Worm (Caenorhabditis elegans) whole organism, late embryonic: ENCODE results near the gene F31A3.3.
"Not testable (repeated sequence)": the region's sequence is repeated elsewhere in the genome, so short reads cannot be mapped to it uniquely, and the experiment has no call there.

ENCODE experiments used
- C08G9.2 ChIP-seq: sonication (generic microtip); optimal IDR thresholded peaks from 2 replicates; lab custom pipeline; 2016; ENCODE audit warnings: mild to moderate bottlenecking, missing genetic modification characterization, moderate library complexity, missing compliant biosample characterization
- C38D4.7 ChIP-seq: fragments of 200-800 bp; sonication (Bioruptor generic); optimal IDR thresholded peaks from 2 replicates; lab custom pipeline; 2018; ENCODE audit warnings: mild to moderate bottlenecking, missing genetic modification characterization, moderate library complexity, missing compliant biosample characterization
- F13H6.1 ChIP-seq: sonication (generic microtip); optimal IDR thresholded peaks from 2 replicates; lab custom pipeline; 2016; ENCODE audit warnings: missing genetic modification characterization, missing compliant biosample characterization
- K02D7.2 ChIP-seq: sonication (generic microtip); optimal IDR thresholded peaks from 2 replicates; lab custom pipeline; 2017; ENCODE audit warnings: mild to moderate bottlenecking, missing genetic modification characterization, missing compliant biosample characterization
- K09A11.1 ChIP-seq: sonication (generic microtip); optimal IDR thresholded peaks from 2 replicates; lab custom pipeline; 2017; ENCODE audit warnings: antibody characterized with exemption, mild to moderate bottlenecking, missing genetic modification characterization, missing compliant biosample characterization; ENCODE audit not compliant: insufficient read depth
- ama-1 ChIP-seq: fragments of 150-350 bp; optimal IDR thresholded peaks from 2 replicates; lab custom pipeline; 2014
- ceh-18 ChIP-seq: sonication (generic microtip); optimal IDR thresholded peaks from 2 replicates; lab custom pipeline; 2016; ENCODE audit warnings: missing genetic modification characterization, missing compliant biosample characterization
- ceh-19 ChIP-seq: fragments of 200-800 bp; sonication (Bioruptor generic); optimal IDR thresholded peaks from 2 replicates; lab custom pipeline; 2018; ENCODE audit warnings: mild to moderate bottlenecking, missing genetic modification characterization, missing compliant biosample characterization
- ceh-2 ChIP-seq: sonication (generic microtip); optimal IDR thresholded peaks from 2 replicates; lab custom pipeline; 2016; ENCODE audit warnings: missing genotype, missing genetic modification characterization, missing compliant biosample characterization
- ceh-31 ChIP-seq: sonication (generic microtip); optimal IDR thresholded peaks from 2 replicates; lab custom pipeline; 2016; ENCODE audit warnings: missing genetic modification characterization, missing compliant biosample characterization
- ceh-45 ChIP-seq: fragments of 200-800 bp; sonication (Bioruptor generic); IDR thresholded peaks from 2 replicates; pipeline ENCODE4 v1.3.6; 2022; ENCODE audit warnings: missing genetic modification reagents, missing genetic modification characterization, missing compliant biosample characterization
- ceh-48 ChIP-seq: sonication (generic microtip); optimal IDR thresholded peaks from 2 replicates; lab custom pipeline; 2016; ENCODE audit warnings: missing genetic modification characterization, inconsistent platforms, missing compliant biosample characterization
- ceh-9 ChIP-seq: sonication (generic microtip); optimal IDR thresholded peaks from 2 replicates; lab custom pipeline; 2016; ENCODE audit warnings: mild to moderate bottlenecking, missing genetic modification characterization, inconsistent platforms, missing compliant biosample characterization
- elt-2 ChIP-seq: sonication (generic microtip); optimal IDR thresholded peaks from 2 replicates; lab custom pipeline; 2016; ENCODE audit warnings: missing genetic modification reagents, missing genetic modification characterization, missing compliant biosample characterization
- elt-4 ChIP-seq: sonication (generic microtip); optimal IDR thresholded peaks from 2 replicates; lab custom pipeline; 2016; ENCODE audit warnings: missing genetic modification characterization, missing compliant biosample characterization
- ets-4 ChIP-seq: sonication (generic microtip); optimal IDR thresholded peaks from 2 replicates; lab custom pipeline; 2016; ENCODE audit warnings: missing genetic modification characterization, missing compliant biosample characterization
- eyg-1 ChIP-seq: sonication (generic microtip); optimal IDR thresholded peaks from 2 replicates; lab custom pipeline; 2016; ENCODE audit warnings: missing genotype, missing genetic modification characterization, missing compliant biosample characterization
- fkh-10 ChIP-seq: fragments of 150-350 bp; optimal IDR thresholded peaks from 2 replicates; lab custom pipeline; 2014; ENCODE audit warnings: missing biosample characterization, missing genetic modification reagents, missing genetic modification characterization
- fkh-6 ChIP-seq: sonication (generic microtip); optimal IDR thresholded peaks from 2 replicates; lab custom pipeline; 2016; ENCODE audit warnings: missing genetic modification characterization, missing compliant biosample characterization
- hlh-13 ChIP-seq: fragments of 200-800 bp; sonication (Bioruptor generic); optimal IDR thresholded peaks from 2 replicates; lab custom pipeline; 2018; ENCODE audit warnings: mild to moderate bottlenecking, missing genetic modification characterization, missing compliant biosample characterization
- hlh-30 ChIP-seq: sonication (generic microtip); optimal IDR thresholded peaks from 2 replicates; lab custom pipeline; 2017; ENCODE audit warnings: antibody characterized with exemption, missing genetic modification characterization, missing compliant biosample characterization; ENCODE audit not compliant: insufficient read depth
- hlh-8 ChIP-seq: sonication (generic microtip); optimal IDR thresholded peaks from 2 replicates; lab custom pipeline; 2016; ENCODE audit warnings: missing genotype, missing genetic modification characterization, missing compliant biosample characterization
- lin-11 ChIP-seq: fragments of 200-800 bp; sonication (Bioruptor generic); optimal IDR thresholded peaks from 2 replicates; lab custom pipeline; 2018; ENCODE audit warnings: mild to moderate bottlenecking, missing genetic modification characterization, missing compliant biosample characterization
- mec-3 ChIP-seq: sonication (generic microtip); optimal IDR thresholded peaks from 2 replicates; lab custom pipeline; 2016; ENCODE audit warnings: borderline replicate concordance, missing genetic modification characterization, missing compliant biosample characterization
- nfya-1 ChIP-seq: sonication (generic microtip); optimal IDR thresholded peaks from 2 replicates; lab custom pipeline; 2017; ENCODE audit warnings: missing genetic modification characterization, mild to moderate bottlenecking, missing compliant biosample characterization, antibody characterized with exemption, moderate library complexity
- nhr-11 ChIP-seq: fragments of 150-350 bp; optimal IDR thresholded peaks from 2 replicates; lab custom pipeline; 2014; ENCODE audit warnings: missing biosample characterization, missing genetic modification characterization
- nhr-232 ChIP-seq: sonication (generic microtip); optimal IDR thresholded peaks from 2 replicates; lab custom pipeline; 2016; ENCODE audit warnings: missing genetic modification characterization, missing compliant biosample characterization
- npax-4 ChIP-seq: sonication (generic microtip); optimal IDR thresholded peaks from 2 replicates; lab custom pipeline; 2016; ENCODE audit warnings: missing genetic modification characterization, missing compliant biosample characterization
- odd-2 ChIP-seq: sonication (generic microtip); optimal IDR thresholded peaks from 2 replicates; lab custom pipeline; 2017; ENCODE audit warnings: antibody characterized with exemption, mild to moderate bottlenecking, missing genetic modification characterization, missing compliant biosample characterization
- pha-2 ChIP-seq: sonication (generic microtip); optimal IDR thresholded peaks from 2 replicates; lab custom pipeline; 2017; ENCODE audit warnings: mild to moderate bottlenecking, missing genetic modification characterization, missing compliant biosample characterization
- pros-1 ChIP-seq: fragments of 150-350 bp; optimal IDR thresholded peaks from 2 replicates; lab custom pipeline; 2014; ENCODE audit warnings: missing biosample characterization, missing genetic modification reagents, missing genetic modification characterization
- ref-2 ChIP-seq: sonication (generic microtip); optimal IDR thresholded peaks from 2 replicates; lab custom pipeline; 2016; ENCODE audit warnings: missing genetic modification characterization, missing compliant biosample characterization
- rnt-1 ChIP-seq: sonication (generic microtip); optimal IDR thresholded peaks from 2 replicates; lab custom pipeline; 2016; ENCODE audit warnings: missing genetic modification characterization, missing compliant biosample characterization
- sdc-2 ChIP-seq: sonication (generic microtip); optimal IDR thresholded peaks from 2 replicates; lab custom pipeline; 2016; ENCODE audit warnings: missing genotype, missing genetic modification characterization, missing compliant biosample characterization
- sox-2 ChIP-seq: fragments of 200-800 bp; sonication (Bioruptor generic); IDR thresholded peaks from 2 replicates; pipeline ENCODE4 v1.3.6; 2022; ENCODE audit warnings: missing genetic modification reagents, missing genetic modification characterization, missing compliant biosample characterization
- sox-4 ChIP-seq: sonication (generic microtip); optimal IDR thresholded peaks from 2 replicates; lab custom pipeline; 2017; ENCODE audit warnings: mild to moderate bottlenecking, missing genetic modification characterization, inconsistent platforms, missing compliant biosample characterization
- syd-9 ChIP-seq: sonication (generic microtip); optimal IDR thresholded peaks from 2 replicates; lab custom pipeline; 2016; ENCODE audit warnings: mild to moderate bottlenecking, missing genetic modification characterization, moderate library complexity, missing compliant biosample characterization
- tbx-2 ChIP-seq: sonication (generic microtip); optimal IDR thresholded peaks from 2 replicates; lab custom pipeline; 2016; ENCODE audit warnings: missing genetic modification characterization, missing compliant biosample characterization
- unc-3 ChIP-seq, 2 experiments: fragments of 200-800 bp in 1 of 2; sonication (Bioruptor generic) in 1 of 2; sonication (generic microtip) in 1 of 2; conservative IDR thresholded peaks in 1 of 2; optimal IDR thresholded peaks in 1 of 2; 2 replicates each; pipeline versions ENCODE4 v1.3.6 to Lab custom; 2016 to 2022; ENCODE audit warnings: missing compliant biosample characterization in 2 of 2, missing genetic modification characterization in 2 of 2, missing genetic modification reagents in 1 of 2
- unc-42 ChIP-seq: sonication (generic microtip); optimal IDR thresholded peaks from 2 replicates; lab custom pipeline; 2016; ENCODE audit warnings: missing genotype, missing genetic modification characterization, missing compliant biosample characterization
- unc-55 ChIP-seq: sonication (generic microtip); optimal IDR thresholded peaks from 2 replicates; lab custom pipeline; 2017; ENCODE audit warnings: missing biosample characterization, missing genetic modification reagents, missing genetic modification characterization
- zip-5 ChIP-seq: sonication (generic microtip); optimal IDR thresholded peaks from 2 replicates; lab custom pipeline; 2016; ENCODE audit warnings: missing genetic modification characterization, missing compliant biosample characterization
- ztf-16 ChIP-seq: sonication (generic microtip); optimal IDR thresholded peaks from 2 replicates; lab custom pipeline; 2017; ENCODE audit warnings: missing genetic modification characterization, missing compliant biosample characterization

The F31A3.3 gene

DNA sequence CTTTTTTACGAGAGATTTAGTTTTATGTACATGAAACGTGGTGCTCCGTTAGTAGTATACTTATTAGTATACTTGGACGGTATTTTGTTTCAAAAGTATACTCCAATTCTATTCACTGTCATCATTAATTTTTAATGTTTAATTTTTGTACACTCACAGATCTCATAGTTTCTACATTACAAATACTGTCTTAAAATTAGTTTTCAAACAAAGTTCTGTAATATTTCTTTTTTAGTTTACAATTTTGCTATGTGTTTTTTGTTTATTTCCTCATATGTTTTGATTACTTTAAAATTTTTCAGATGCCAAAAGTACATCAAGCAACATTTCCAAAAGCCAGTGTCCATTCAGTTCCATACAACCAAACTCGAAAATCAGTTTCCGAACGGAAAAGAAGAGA, 16.9 kb upstream of the F31A3.3 start, which contains the start of gene hlh-28:
Gene hlh-28 (plus strand): TSS at position 301 of the 400 bp plus-strand sequence.
- not testable (repeated sequence) for TF ChIP-seq nhr-11 (tag; lab: Kevin White, UChicago); sox-2 (GFP tag; lab: Robert Waterston, UW); sox-4

DNA sequence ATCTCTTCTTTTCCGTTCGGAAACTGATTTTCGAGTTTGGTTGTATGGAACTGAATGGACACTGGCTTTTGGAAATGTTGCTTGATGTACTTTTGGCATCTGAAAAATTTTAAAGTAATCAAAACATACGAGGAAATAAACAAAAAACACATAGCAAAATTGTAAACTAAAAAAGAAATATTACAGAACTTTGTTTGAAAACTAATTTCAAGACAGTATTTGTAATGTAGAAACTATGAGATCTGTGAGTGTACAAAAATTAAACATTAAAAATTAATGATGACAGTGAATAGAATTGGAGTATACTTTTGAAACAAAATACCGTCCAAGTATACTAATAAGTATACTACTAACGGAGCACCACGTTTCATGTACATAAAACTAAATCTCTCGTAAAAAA, 14.7 kb upstream of the F31A3.3 start, which contains the start of gene hlh-29:
Gene hlh-29 (minus strand): TSS at position 101 of the 400 bp plus-strand sequence.
- not testable (repeated sequence) for TF ChIP-seq K02D7.2, elt-4, hlh-8 (tag; lab: Kevin White, UChicago)

- TF ChIP-seq sdc-2 (tag; lab: Kevin White, UChicago) (peak; percentile 97), lin-11 (tag; lab: Kevin White, UChicago) (no peak), hlh-30 (no peak), unc-42 (tag; lab: Kevin White, UChicago) (no peak), K09A11.1 (tag; lab: Kevin White, UChicago) (no peak)
These were observed 11.6 kb upstream of the F31A3.3 start for ce11 chrX:17545498-17545897.

- TF ChIP-seq ets-4 (tag; lab: Kevin White, UChicago) (no peak), zip-5 (tag; lab: Kevin White, UChicago) (no peak), C38D4.7 (GFP tag; lab: Kevin White, UChicago) (no peak), pha-2 (tag; lab: Kevin White, UChicago) (no peak), ceh-9 (tag; lab: Kevin White, UChicago) (no peak), nhr-232 (tag; lab: Kevin White, UChicago) (no peak), syd-9 (no peak), npax-4 (no peak), ztf-16 (tag; lab: Kevin White, UChicago) (no peak), ceh-18 (tag; lab: Kevin White, UChicago) (peak; percentile 66), nfya-1 (tag; lab: Kevin White, UChicago) (peak; percentile 44), ceh-31 (tag; lab: Kevin White, UChicago) (peak; percentile 58), hlh-13 (GFP tag; lab: Kevin White, UChicago) (no peak), C08G9.2 (tag; lab: Kevin White, UChicago) (no peak), mec-3 (tag; lab: Kevin White, UChicago) (no peak), pros-1 (no peak), odd-2 (tag; lab: Kevin White, UChicago) (no peak), ama-1 (lab: Kevin White, UChicago) (no peak), rnt-1 (tag; lab: Kevin White, UChicago) (peak; percentile 26), lin-11 (tag; lab: Kevin White, UChicago) (no peak), nhr-11 (tag; lab: Kevin White, UChicago) (no peak), ceh-19 (GFP tag; lab: Kevin White, UChicago) (no peak), sox-2 (GFP tag; lab: Robert Waterston, UW) (no peak; the same call in 1 of the 2 replicates), ceh-45 (GFP tag; lab: Robert Waterston, UW) (no peak), eyg-1 (tag; lab: Kevin White, UChicago) (no peak), unc-3 (GFP tag; conservative IDR thresholded peaks at IDR 0.05; lab: Robert Waterston, UW) (no peak; the same call in 1 of the 2 replicates), unc-3 (tag; optimal IDR thresholded peaks at IDR 0.05; lab: Kevin White, UChicago) (no peak), ceh-48 (tag; lab: Kevin White, UChicago) (no peak), K09A11.1 (tag; lab: Kevin White, UChicago) (no peak), fkh-10 (no peak), unc-42 (tag; lab: Kevin White, UChicago) (peak; percentile 58), unc-55 (no peak), hlh-30 (no peak), elt-2 (no peak), fkh-6 (no peak), F13H6.1 (tag; lab: Kevin White, UChicago) (no peak), elt-4 (tag; lab: Kevin White, UChicago) (no peak), ref-2 (tag; lab: Kevin White, UChicago) (peak; percentile 44), K02D7.2 (tag; lab: Kevin White, UChicago) (no peak), tbx-2 (tag; lab: Kevin White, UChicago) (peak; percentile 43), ceh-2 (tag; lab: Kevin White, UChicago) (peak; percentile 15)
These were observed 10.6 kb upstream of the F31A3.3 start for ce11 chrX:17544349-17544936.
